Worm (Caenorhabditis elegans): ENCODE data around the gene F36H5.9.

DNA sequence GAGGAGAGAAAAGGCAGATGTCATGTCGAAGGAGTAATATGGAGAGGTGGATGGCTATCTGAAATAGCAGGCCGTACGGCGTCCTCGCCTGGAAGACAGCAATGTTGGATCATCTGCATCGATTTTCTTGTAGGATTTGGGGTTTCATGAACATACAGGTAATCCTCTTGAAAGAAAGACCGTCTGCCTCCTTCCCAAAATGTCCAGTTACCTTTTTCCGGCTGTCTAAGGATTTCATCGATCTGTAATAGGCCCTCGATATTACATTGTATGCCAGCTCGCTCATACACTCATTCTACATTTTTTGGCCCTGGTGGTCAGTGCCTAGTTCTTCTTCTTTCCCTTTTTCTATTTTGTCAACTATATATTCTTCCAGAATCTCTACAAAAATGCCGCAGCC lies 30.5 kb downstream of the F36H5.9 start, which contains the start of the genes fbxb-5 and btb-8:
- TF ChIP-seq ama-1 (optimal IDR thresholded peaks at IDR 0.05) (no peak), nhr-25 (tag; optimal IDR thresholded peaks at IDR 0.05; ENCODE audit: borderline replicate concordance, insufficient read depth) (no peak), nhr-76 (tag; optimal IDR thresholded peaks at IDR 0.05) (no peak), spr-1 (tag; optimal IDR thresholded peaks at IDR 0.05) (no peak), ceh-62 (tag; optimal IDR thresholded peaks at IDR 0.05) (no peak), lin-15B (tag; optimal IDR thresholded peaks at IDR 0.05) (no peak), madf-9 (GFP tag; conservative IDR thresholded peaks at IDR 0.05) (no peak), unc-39 (tag; optimal IDR thresholded peaks at IDR 0.05) (no peak), unc-130 (GFP tag; optimal IDR thresholded peaks at IDR 0.05) (no peak), dmd-9 (GFP tag; IDR thresholded peaks at IDR 0.05) (no peak), pha-4 (GFP tag; IDR thresholded peaks at IDR 0.05) (no peak), pha-4 (tag; optimal IDR thresholded peaks at IDR 0.05) (no peak)
